Worm (Caenorhabditis elegans): ENCODE data around the gene dgk-5.
A peak's percentile ranks its signal among the peaks of the same experiment; 100 is the strongest.

ce11 chrII:6491817-6492452, 21.1 kb upstream of the dgk-5 start, which contains the start of the genes T28D9.11 and T28D9.1:
- TF ChIP-seq ama-1 (optimal IDR thresholded peaks at IDR 0.05) = no peak
- TF ChIP-seq hmg-4 (GFP tag; optimal IDR thresholded peaks at IDR 0.05) = peak; percentile 80
- no peak for TF ChIP-seq hnd-1 (tag; optimal IDR thresholded peaks at IDR 0.05)
- TF ChIP-seq tbx-11 (GFP tag; IDR thresholded peaks at IDR 0.05) = no peak
